Worm (Caenorhabditis elegans): ENCODE results near the gene C12D12.3.

Gene C12D12.3

ce11 chrX:3472226-3472625, 16.9 kb upstream of the C12D12.3 start:
- peak; percentile 82 for TF ChIP-seq nhr-80 (tag; optimal IDR thresholded peaks at IDR 0.05)
- TF ChIP-seq ets-4 (GFP tag; optimal IDR thresholded peaks at IDR 0.05), result peak; percentile 64
- TF ChIP-seq akir-1 (GFP tag; optimal IDR thresholded peaks at IDR 0.05), result peak; percentile 22
- peak; percentile 81 for TF ChIP-seq zfh-2 (GFP tag; conservative IDR thresholded peaks at IDR 0.05)
- no peak for TF ChIP-seq atf-7 (tag; optimal IDR thresholded peaks at IDR 0.05)
- TF ChIP-seq cebp-1 (GFP tag; IDR thresholded peaks at IDR 0.05), result peak; percentile 23; the same call in 1 of the 2 replicates
- peak; percentile 45 for TF ChIP-seq cebp-1 (tag; optimal IDR thresholded peaks at IDR 0.05)
- TF ChIP-seq tbx-9 (tag; optimal IDR thresholded peaks at IDR 0.05; ENCODE audit: borderline replicate concordance), result no peak
- peak; percentile 47 for TF ChIP-seq dox-1 (GFP tag; IDR thresholded peaks at IDR 0.05)
- TF ChIP-seq hmg-20 (GFP tag; IDR thresholded peaks at IDR 0.05), result 0 out of 2 replicates have a peak, but pooled peaks have one; percentile 22
- peak; percentile 42; the same call in 1 of the 2 replicates for TF ChIP-seq hmg-1.2 (GFP tag; IDR thresholded peaks at IDR 0.05)
- no peak for TF ChIP-seq D2030.7 (GFP tag; IDR thresholded peaks at IDR 0.05)
- peak; percentile 38 for TF ChIP-seq ceh-27 (GFP tag; optimal IDR thresholded peaks at IDR 0.05)

- peak; percentile 53 for TF ChIP-seq nhr-80 (tag; optimal IDR thresholded peaks at IDR 0.05)
- TF ChIP-seq cebp-1 (GFP tag; IDR thresholded peaks at IDR 0.05), result peak; percentile 80; the same call in 1 of the 2 replicates
- TF ChIP-seq cebp-1 (tag; optimal IDR thresholded peaks at IDR 0.05), result no peak
- TF ChIP-seq lsl-1 (GFP tag; optimal IDR thresholded peaks at IDR 0.05), result no peak
These were observed 15.3 kb upstream of the C12D12.3 start for ce11 chrX:3473793-3474192.

- no peak for TF ChIP-seq F52B5.7 (tag; optimal IDR thresholded peaks at IDR 0.05)
- no peak for TF ChIP-seq hlh-12 (tag; optimal IDR thresholded peaks at IDR 0.05)
- no peak for TF ChIP-seq D2030.7 (GFP tag; IDR thresholded peaks at IDR 0.05)
- no peak for TF ChIP-seq die-1 (tag; optimal IDR thresholded peaks at IDR 0.05)
- no peak for TF ChIP-seq ets-4 (GFP tag; optimal IDR thresholded peaks at IDR 0.05)
- TF ChIP-seq zfh-2 (GFP tag; conservative IDR thresholded peaks at IDR 0.05), result no peak
- no peak for TF ChIP-seq pbrm-1 (GFP tag; IDR thresholded peaks at IDR 0.05)
- no peak for TF ChIP-seq nfya-2 (GFP tag; IDR thresholded peaks at IDR 0.05)
These were observed 9.1 kb upstream of the C12D12.3 start, which contains the start of gene wrt-6 for ce11 chrX:3479950-3480349. wrt-6 (plus strand) TSS chrX:3480250.

DNA sequence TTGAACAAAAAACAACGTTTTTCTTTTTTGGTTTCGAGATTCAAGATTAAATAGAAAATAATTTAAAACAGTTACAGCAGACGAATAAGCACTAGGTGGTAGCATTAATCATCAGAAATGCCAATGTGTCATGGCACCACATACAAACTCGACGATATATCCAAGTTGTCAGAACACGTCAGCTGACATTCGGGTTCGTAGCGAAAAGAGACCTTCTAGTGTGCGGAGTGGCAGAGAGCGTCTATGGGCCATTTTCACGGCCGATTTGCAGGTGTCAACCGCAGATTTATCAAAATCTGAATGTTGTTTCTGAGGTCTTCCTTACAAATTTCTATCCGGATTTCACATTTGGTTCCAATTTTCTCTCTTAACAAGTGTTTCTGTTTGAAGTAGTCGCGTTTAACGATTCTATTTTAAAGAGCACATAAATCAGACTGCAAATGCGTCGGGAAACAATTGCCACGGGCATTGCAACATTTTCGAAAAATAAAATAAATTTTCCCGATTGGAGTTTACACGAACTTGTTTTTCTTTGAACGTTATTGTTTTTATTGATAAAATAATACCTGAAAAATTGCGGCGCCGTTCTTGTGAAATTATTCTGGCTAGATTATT, 912 bp upstream of the C12D12.3 start:
- no peak for TF ChIP-seq unc-130 (GFP tag; optimal IDR thresholded peaks at IDR 0.05)
- no peak for TF ChIP-seq somi-1 (GFP tag; optimal IDR thresholded peaks at IDR 0.05)
- TF ChIP-seq Y53G8AR.9 (GFP tag; conservative IDR thresholded peaks at IDR 0.05), result no peak
- no peak for TF ChIP-seq sdz-38 (tag; optimal IDR thresholded peaks at IDR 0.05)
- no peak for TF ChIP-seq lin-35 (GFP tag; optimal IDR thresholded peaks at IDR 0.05)
- TF ChIP-seq ceh-100 (GFP tag; IDR thresholded peaks at IDR 0.05), result no peak
- TF ChIP-seq akir-1 (GFP tag; optimal IDR thresholded peaks at IDR 0.05), result no peak
- no peak for TF ChIP-seq bed-1 (GFP tag; IDR thresholded peaks at IDR 0.05)
- TF ChIP-seq F49E8.2 (tag; optimal IDR thresholded peaks at IDR 0.05; ENCODE audit: insufficient read depth), result no peak
- TF ChIP-seq die-1 (tag; optimal IDR thresholded peaks at IDR 0.05), result no peak

- no peak for TF ChIP-seq athp-1 (tag; optimal IDR thresholded peaks at IDR 0.05)
- no peak for TF ChIP-seq T26A5.8 (tag; optimal IDR thresholded peaks at IDR 0.05)
- TF ChIP-seq ztf-6 (GFP tag; IDR thresholded peaks at IDR 0.05), result no peak
- TF ChIP-seq him-1 (tag; optimal IDR thresholded peaks at IDR 0.05), result no peak
- TF ChIP-seq rpc-1 (optimal IDR thresholded peaks at IDR 0.05), result no peak
- TF ChIP-seq rpc-1 (tag; optimal IDR thresholded peaks at IDR 0.05), result no peak
- TF ChIP-seq bed-1 (GFP tag; IDR thresholded peaks at IDR 0.05), result no peak
- TF ChIP-seq K12H6.12 (tag; optimal IDR thresholded peaks at IDR 0.05), result no peak
- TF ChIP-seq hmg-20 (GFP tag; IDR thresholded peaks at IDR 0.05), result no peak
- no peak for TF ChIP-seq atf-7 (tag; optimal IDR thresholded peaks at IDR 0.05)
- no peak for TF ChIP-seq mcd-1 (GFP tag; IDR thresholded peaks at IDR 0.05)
- TF ChIP-seq F37B4.10 (GFP tag; IDR thresholded peaks at IDR 0.05), result no peak
- no peak for TF ChIP-seq snpc-1.3 (tag; optimal IDR thresholded peaks at IDR 0.05; ENCODE audit: insufficient read depth)
- no peak for TF ChIP-seq pha-4 (tag; optimal IDR thresholded peaks at IDR 0.05)
- no peak for TF ChIP-seq nhr-27 (tag; optimal IDR thresholded peaks at IDR 0.05)
- no peak for TF ChIP-seq nfya-2 (GFP tag; IDR thresholded peaks at IDR 0.05)
These were observed 3.3 kb downstream of the C12D12.3 start for ce11 chrX:3492431-3492830.

All from whole organism, young adult.